Worm (Caenorhabditis elegans): Measurements from ENCODE around the gene F18F11.4.

- TF ChIP-seq nhr-25 (tag; optimal IDR thresholded peaks at IDR 0.05) (no peak), elt-3 (tag; optimal IDR thresholded peaks at IDR 0.05) (no peak), ZK546.5 (tag; optimal IDR thresholded peaks at IDR 0.05) (no peak), unc-62 (GFP tag; optimal IDR thresholded peaks at IDR 0.05) (no peak), nhr-12 (tag; optimal IDR thresholded peaks at IDR 0.05) (no peak), ceh-16 (tag; optimal IDR thresholded peaks at IDR 0.05) (no peak), nhr-237 (tag; optimal IDR thresholded peaks at IDR 0.05) (no peak), mab-5 (tag; optimal IDR thresholded peaks at IDR 0.05) (no peak), nhr-6 (tag; optimal IDR thresholded peaks at IDR 0.05) (no peak), nhr-11 (tag; optimal IDR thresholded peaks at IDR 0.05) (no peak), unc-39 (tag; optimal IDR thresholded peaks at IDR 0.05) (no peak), unc-55 (GFP tag; optimal IDR thresholded peaks at IDR 0.05) (no peak)
Measured at ce11 chrIV:325640-326039, 5.0 kb upstream of the F18F11.4 start.
